Fruit fly (Drosophila melanogaster) whole organism, embryonic: ENCODE results near the gene Fur2.

ENCODE experiments used
- Asciz ChIP-seq: fragments of 200-800 bp; sonication (Bioruptor generic); optimal IDR thresholded peaks from 2 replicates; lab custom pipeline; 2017; ENCODE audit warnings: missing biosample characterization, mild to moderate bottlenecking, missing genetic modification characterization, missing genetic modification reagents
- Awh ChIP-seq: fragments of 200-800 bp; sonication (Bioruptor generic); IDR thresholded peaks from 2 replicates; pipeline ENCODE4, ENCODE4 v1.3.6; 2022; ENCODE audit warnings: missing biosample characterization, missing genetic modification characterization
- CG10543 ChIP-seq: fragments of 200-800 bp; sonication (Bioruptor generic); optimal IDR thresholded peaks from 3 replicates; lab custom pipeline; 2017; ENCODE audit warnings: missing biosample characterization, mild to moderate bottlenecking, missing genetic modification characterization, moderate library complexity
- CG12391 ChIP-seq: fragments of 200-800 bp; sonication (Bioruptor generic); optimal IDR thresholded peaks from 3 replicates; lab custom pipeline; 2018; ENCODE audit warnings: missing biosample characterization, mild to moderate bottlenecking, missing genetic modification characterization, moderate library complexity
- CG13424 ChIP-seq: fragments of 200-800 bp; sonication (Bioruptor generic); optimal IDR thresholded peaks from 2 replicates; lab custom pipeline; 2019; ENCODE audit warnings: missing biosample characterization, mild to moderate bottlenecking, missing genetic modification characterization, moderate library complexity
- CG15514 ChIP-seq: fragments of 200-800 bp; sonication (Bioruptor generic); optimal IDR thresholded peaks from 3 replicates; lab custom pipeline; 2017; ENCODE audit warnings: missing biosample characterization, missing genetic modification characterization, mild to moderate bottlenecking, moderate library complexity, missing genetic modification reagents
- CG1603 ChIP-seq: fragments of 200-800 bp; sonication (Bioruptor generic); optimal IDR thresholded peaks from 2 replicates; lab custom pipeline; 2019; ENCODE audit warnings: missing biosample characterization, mild to moderate bottlenecking, missing genetic modification characterization, moderate library complexity
- CG16815 ChIP-seq: fragments of 200-800 bp; sonication (Bioruptor generic); optimal IDR thresholded peaks from 3 replicates; lab custom pipeline; 2017; ENCODE audit warnings: missing biosample characterization, mild to moderate bottlenecking, missing genetic modification characterization
- CG17328 ChIP-seq: fragments of 200-800 bp; sonication (Bioruptor generic); IDR thresholded peaks from 2 replicates; pipeline ENCODE4 v1.3.6; 2022; ENCODE audit warnings: missing biosample characterization, missing genetic modification characterization
- CG2678 ChIP-seq: fragments of 200-800 bp; sonication (Bioruptor generic); optimal IDR thresholded peaks from 3 replicates; lab custom pipeline; 2019; ENCODE audit warnings: missing biosample characterization, mild to moderate bottlenecking, missing genetic modification characterization, moderate library complexity
- CG3281 ChIP-seq: fragments of 200-800 bp; sonication (Bioruptor generic); optimal IDR thresholded peaks from 3 replicates; lab custom pipeline; 2017; ENCODE audit warnings: missing biosample characterization, mild to moderate bottlenecking, missing genetic modification characterization
- CG34376 ChIP-seq: fragments of 200-800 bp; sonication (Bioruptor generic); optimal IDR thresholded peaks from 2 replicates; lab custom pipeline; 2018; ENCODE audit warnings: missing biosample characterization, mild to moderate bottlenecking, missing genetic modification characterization
- CG6683 ChIP-seq: fragments of 200-800 bp; sonication (Bioruptor generic); optimal IDR thresholded peaks from 2 replicates; lab custom pipeline; 2017; ENCODE audit warnings: missing biosample characterization, mild to moderate bottlenecking, missing genetic modification characterization, missing genetic modification reagents
- CG6765 ChIP-seq: fragments of 200-800 bp; sonication (Bioruptor generic); optimal IDR thresholded peaks from 3 replicates; lab custom pipeline; 2017; ENCODE audit warnings: missing biosample characterization, mild to moderate bottlenecking, missing genetic modification characterization
- CG7987 ChIP-seq: fragments of 200-800 bp; sonication (Bioruptor generic); optimal IDR thresholded peaks from 2 replicates; lab custom pipeline; 2018; ENCODE audit warnings: missing biosample characterization, mild to moderate bottlenecking, missing genetic modification characterization, moderate library complexity
- CG9727 ChIP-seq: fragments of 200-800 bp; sonication (Bioruptor generic); optimal IDR thresholded peaks from 3 replicates; lab custom pipeline; 2017; ENCODE audit warnings: missing biosample characterization, mild to moderate bottlenecking, missing genetic modification characterization
- CG9817 ChIP-seq: fragments of 200-800 bp; sonication (Bioruptor generic); optimal IDR thresholded peaks from 2 replicates; lab custom pipeline; 2018; ENCODE audit warnings: missing biosample characterization, mild to moderate bottlenecking, missing genetic modification characterization, moderate library complexity
- CG9932 ChIP-seq: fragments of 200-800 bp; sonication (Bioruptor generic); IDR thresholded peaks from 2 replicates; pipeline ENCODE4 v1.3.6; 2022; ENCODE audit warnings: missing biosample characterization, missing genetic modification characterization
- CoRest ChIP-seq: fragments of 200-800 bp; sonication (Bioruptor generic); optimal IDR thresholded peaks from 3 replicates; lab custom pipeline; 2018; ENCODE audit warnings: missing biosample characterization, mild to moderate bottlenecking, missing genetic modification characterization, moderate library complexity
- E2f1 ChIP-seq: fragments of 200-800 bp; sonication (Bioruptor generic); IDR thresholded peaks from 2 replicates; pipeline ENCODE4 v1.3.6; 2022; ENCODE audit warnings: missing biosample characterization, missing genetic modification characterization
- HLH3B ChIP-seq: fragments of 200-800 bp; sonication (Bioruptor generic); IDR thresholded peaks from 2 replicates; pipeline ENCODE4 v1.3.6; 2022; ENCODE audit warnings: missing biosample characterization, missing genetic modification characterization
- Hr3 ChIP-seq: fragments of 200-800 bp; sonication (Bioruptor generic); optimal IDR thresholded peaks from 3 replicates; lab custom pipeline; 2016; ENCODE audit warnings: missing biosample characterization, missing genetic modification characterization
- Kr ChIP-seq: fragments of 200-800 bp; sonication (Bioruptor generic); optimal IDR thresholded peaks from 2 replicates; lab custom pipeline; 2017; ENCODE audit warnings: missing biosample characterization, mild to moderate bottlenecking, missing genetic modification characterization
- Lhr ChIP-seq: fragments of 200-800 bp; sonication (Bioruptor generic); optimal IDR thresholded peaks from 3 replicates; lab custom pipeline; 2017; ENCODE audit warnings: mild to moderate bottlenecking, missing biosample characterization, missing genetic modification reagents, missing genetic modification characterization
- Med ChIP-seq: fragments of 200-800 bp; sonication (Bioruptor generic); peaks from one replicate; lab custom pipeline; 2016; ENCODE audit warnings: missing biosample characterization, missing genetic modification characterization, mild to moderate bottlenecking, inconsistent platforms, moderate library complexity
- Neu2 ChIP-seq: fragments of 200-800 bp; sonication (Bioruptor generic); optimal IDR thresholded peaks from 3 replicates; lab custom pipeline; 2016; ENCODE audit warnings: missing biosample characterization, missing genetic modification characterization, borderline replicate concordance
- Rx ChIP-seq: fragments of 200-800 bp; sonication (Bioruptor generic); IDR thresholded peaks from 2 replicates; pipeline ENCODE4 v1.3.6; 2022; ENCODE audit warnings: missing biosample characterization, missing genetic modification characterization
- Sox100B ChIP-seq: fragments of 200-800 bp; sonication (Bioruptor generic); optimal IDR thresholded peaks from 3 replicates; lab custom pipeline; 2018; ENCODE audit warnings: missing biosample characterization, mild to moderate bottlenecking, missing genetic modification characterization
- Sox102F ChIP-seq: fragments of 200-800 bp; sonication (Bioruptor generic); optimal IDR thresholded peaks from 2 replicates; lab custom pipeline; 2018; ENCODE audit warnings: missing biosample characterization, mild to moderate bottlenecking, missing genetic modification characterization, moderate library complexity
- bigmax ChIP-seq: fragments of 200-800 bp; sonication (Bioruptor generic); optimal IDR thresholded peaks from 2 replicates; lab custom pipeline; 2018; ENCODE audit warnings: missing biosample characterization, mild to moderate bottlenecking, missing genetic modification characterization
- cg ChIP-seq: fragments of 200-800 bp; sonication (Bioruptor generic); optimal IDR thresholded peaks from 3 replicates; lab custom pipeline; 2019; ENCODE audit warnings: missing biosample characterization, mild to moderate bottlenecking, missing genetic modification characterization, moderate library complexity
- chinmo ChIP-seq: fragments of 200-800 bp; sonication (Bioruptor generic); IDR thresholded peaks from 4 replicates; pipeline ENCODE4 v1.3.6; 2022; ENCODE audit warnings: missing biosample characterization, missing genetic modification characterization; ENCODE audit not compliant: partially characterized antibody
- esg ChIP-seq: fragments of 200-800 bp; sonication (Bioruptor generic); conservative IDR thresholded peaks from 2 replicates; pipeline ENCODE4 v1.3.6; 2022; ENCODE audit warnings: missing biosample characterization, missing genetic modification characterization
- exex ChIP-seq: fragments of 200-800 bp; sonication (Bioruptor generic); optimal IDR thresholded peaks from 4 replicates; lab custom pipeline; 2018; ENCODE audit warnings: missing biosample characterization, mild to moderate bottlenecking, missing genetic modification characterization, moderate library complexity
- gcm ChIP-seq: fragments of 200-800 bp; sonication (Bioruptor generic); optimal IDR thresholded peaks from 2 replicates; lab custom pipeline; 2019; ENCODE audit warnings: missing biosample characterization, mild to moderate bottlenecking, missing genetic modification characterization, moderate library complexity
- hbn ChIP-seq: fragments of 200-800 bp; sonication (Bioruptor generic); IDR thresholded peaks from 2 replicates; pipeline ENCODE4 v1.3.6; 2022; ENCODE audit warnings: missing biosample characterization, missing genetic modification characterization; ENCODE audit not compliant: partially characterized antibody
- her ChIP-seq: fragments of 200-800 bp; sonication (Bioruptor generic); optimal IDR thresholded peaks from 2 replicates; lab custom pipeline; 2016; ENCODE audit warnings: missing biosample characterization, missing genetic modification characterization
- ind ChIP-seq: fragments of 200-800 bp; sonication (Bioruptor generic); optimal IDR thresholded peaks from 3 replicates; lab custom pipeline; 2016; ENCODE audit warnings: missing biosample characterization, missing genetic modification characterization
- jumu ChIP-seq: fragments of 200-800 bp; sonication (Bioruptor generic); optimal IDR thresholded peaks from 3 replicates; lab custom pipeline; 2016; ENCODE audit warnings: missing biosample characterization, missing genetic modification characterization
- ken ChIP-seq: fragments of 200-800 bp; sonication (Bioruptor generic); IDR thresholded peaks from 3 replicates; pipeline ENCODE4 v1.3.6; 2022; ENCODE audit warnings: missing biosample characterization, missing genetic modification characterization
- pho ChIP-seq: fragments of 200-800 bp; sonication (Bioruptor generic); optimal IDR thresholded peaks from 2 replicates; lab custom pipeline; 2016; ENCODE audit warnings: missing biosample characterization, missing genetic modification characterization
- prd ChIP-seq, 3 experiments: fragments of >200 bp in 2 of 3; fragments of 200-800 bp in 1 of 3; sonication (Bioruptor generic) in 1 of 3; optimal IDR thresholded peaks in 2 of 3; IDR thresholded peaks in 1 of 3; 2 replicates in 2 of 3; 3 replicates in 1 of 3; pipeline versions ENCODE4 v1.3.6 to Lab custom; 2017 to 2022; ENCODE audit warnings: missing biosample characterization in 1 of 3, missing genetic modification characterization in 1 of 3
- sd ChIP-seq: fragments of 200-800 bp; sonication (Bioruptor generic); optimal IDR thresholded peaks from 3 replicates; lab custom pipeline; 2018; ENCODE audit warnings: missing biosample characterization, mild to moderate bottlenecking, missing genetic modification characterization, moderate library complexity
- sens ChIP-seq: fragments of 200-800 bp; sonication (Bioruptor generic); peaks from one replicate; lab custom pipeline; 2016; ENCODE audit warnings: missing biosample characterization, missing genetic modification characterization
- stc ChIP-seq: fragments of 200-800 bp; sonication (Bioruptor generic); IDR thresholded peaks from 2 replicates; pipeline ENCODE4 v1.3.6; 2022; ENCODE audit warnings: missing biosample characterization, missing genetic modification characterization
- sug ChIP-seq: fragments of 200-800 bp; optimal IDR thresholded peaks from 2 replicates; lab custom pipeline; 2019; ENCODE audit warnings: missing biosample characterization, mild to moderate bottlenecking, missing genetic modification characterization, moderate library complexity
- zf30C ChIP-seq: fragments of 200-800 bp; sonication (Bioruptor generic); optimal IDR thresholded peaks from 3 replicates; lab custom pipeline; 2018; ENCODE audit warnings: missing biosample characterization, mild to moderate bottlenecking, missing genetic modification characterization

Fur2 gene

dm6 chrX:16414451-16415368 is 41.8 kb downstream of the Fur2 start, which contains the start of gene Traf-like (continued):
- TF ChIP-seq prd (optimal IDR thresholded peaks at IDR 0.05; lab: Kevin White, UChicago) = no peak
- peak; percentile 8; the same call in 1 of the 3 replicates for TF ChIP-seq prd (GFP tag; IDR thresholded peaks at IDR 0.05; lab: Robert Waterston, UW)
- TF ChIP-seq CG12391 (tag; lab: Kevin White, UChicago) = peak; percentile 38
- peak; percentile 49 for TF ChIP-seq sug (tag; lab: Kevin White, UChicago)
- TF ChIP-seq sd (tag; lab: Kevin White, UChicago) = peak; percentile 96
- TF ChIP-seq Rx (GFP tag; lab: Robert Waterston, UW) = no peak
- peak; percentile 78 for TF ChIP-seq Neu2 (GFP tag; lab: Kevin White, UChicago)
- peak; percentile 14 for TF ChIP-seq cg (GFP tag; lab: Kevin White, UChicago)
- 0 out of 4 replicates have a peak, but pooled peaks have one; percentile 26 for TF ChIP-seq chinmo (GFP tag; lab: Robert Waterston, UW)
- peak; percentile 79 for TF ChIP-seq Med (GFP tag; lab: Kevin White, UChicago)
- 0 out of 3 replicates have a peak, but pooled peaks have one; percentile 32 for TF ChIP-seq ken (GFP tag; lab: Robert Waterston, UW)
- TF ChIP-seq Asciz (GFP tag; lab: Kevin White, UChicago) = peak; percentile 14
- no peak for TF ChIP-seq Kr (GFP tag; lab: Kevin White, UChicago)
- TF ChIP-seq zf30C (GFP tag; lab: Kevin White, UChicago) = peak; percentile 16
- peak; percentile 11; the same call in 1 of the 2 replicates for TF ChIP-seq CG17328 (GFP tag; lab: Robert Waterston, UW)
- no peak for TF ChIP-seq jumu (GFP tag; lab: Kevin White, UChicago)
- TF ChIP-seq Awh = 0 out of 2 replicates have a peak, but pooled peaks have one; percentile 22
- TF ChIP-seq Sox100B (GFP tag; lab: Kevin White, UChicago) = peak; percentile 2
- peak; percentile 67 for TF ChIP-seq CG34376 (GFP tag; lab: Kevin White, UChicago)
- no peak for TF ChIP-seq gcm (GFP tag; lab: Kevin White, UChicago)
- TF ChIP-seq HLH3B = no peak
- no peak for TF ChIP-seq ind (GFP tag; lab: Kevin White, UChicago)
- no peak for TF ChIP-seq CG6765 (GFP tag; lab: Kevin White, UChicago)
- TF ChIP-seq exex (tag; lab: Kevin White, UChicago) = peak; percentile 64
- peak; percentile 61 for TF ChIP-seq Hr3 (GFP tag; lab: Kevin White, UChicago)
- TF ChIP-seq CG9817 (tag; lab: Kevin White, UChicago) = peak; percentile 5
- TF ChIP-seq CG9727 (GFP tag; lab: Kevin White, UChicago) = no peak
- peak; percentile 42; the same call in 1 of the 2 replicates for TF ChIP-seq E2f1 (GFP tag; lab: Robert Waterston, UW)
- TF ChIP-seq stc (GFP tag; lab: Robert Waterston, UW) = 0 out of 2 replicates have a peak, but pooled peaks have one; percentile 28
- TF ChIP-seq CG10543 (GFP tag; lab: Kevin White, UChicago) = peak; percentile 79
- TF ChIP-seq CG9932 (GFP tag; lab: Robert Waterston, UW) = no peak
- peak; percentile 47 for TF ChIP-seq CG13424 (tag; lab: Kevin White, UChicago)
- no peak for TF ChIP-seq pho (GFP tag; lab: Kevin White, UChicago)
- no peak for TF ChIP-seq hbn (GFP tag; lab: Robert Waterston, UW)
- 0 out of 2 replicates have a peak, but pooled peaks have one; percentile 19 for TF ChIP-seq esg

- TF ChIP-seq CG1603 (tag; lab: Kevin White, UChicago) = peak; percentile 11
- peak; percentile 76 for TF ChIP-seq sens (GFP tag; lab: Kevin White, UChicago)
- no peak for TF ChIP-seq Sox102F (GFP tag; lab: Kevin White, UChicago)
- no peak for TF ChIP-seq bigmax (GFP tag; lab: Kevin White, UChicago)
- peak; percentile 34 for TF ChIP-seq CG15514 (GFP tag; lab: Kevin White, UChicago)
- TF ChIP-seq CoRest (tag; lab: Kevin White, UChicago) = no peak
- no peak for TF ChIP-seq Lhr (GFP tag; lab: Kevin White, UChicago)
- TF ChIP-seq CG2678 (tag; lab: Kevin White, UChicago) = peak; percentile 42
- peak; percentile 35 for TF ChIP-seq CG7987 (GFP tag; lab: Kevin White, UChicago)
- TF ChIP-seq CG16815 (GFP tag; lab: Kevin White, UChicago) = no peak
- no peak for TF ChIP-seq CG6683 (GFP tag; lab: Kevin White, UChicago)
- peak; percentile 12 for TF ChIP-seq CG3281 (GFP tag; lab: Kevin White, UChicago)
- TF ChIP-seq her (GFP tag; lab: Kevin White, UChicago) = no peak
These were observed 47.2 kb downstream of the Fur2 start for dm6 chrX:16420048-16420447.
